Worm (Caenorhabditis elegans) whole organism, L2 larva: Measurements from ENCODE around the gene enpl-1.

Source experiments
- R02D3.7 ChIP-seq: fragments of 150-350 bp; optimal IDR thresholded peaks from 2 replicates; lab custom pipeline; 2014; ENCODE audit warnings: missing biosample characterization, missing genetic modification characterization
- alr-1 ChIP-seq: fragments of 150-350 bp; optimal IDR thresholded peaks from 2 replicates; lab custom pipeline; 2014; ENCODE audit warnings: missing biosample characterization, missing genetic modification characterization
- ama-1 ChIP-seq: fragments of 150-350 bp; optimal IDR thresholded peaks from 2 replicates; lab custom pipeline; 2018; ENCODE audit warnings: inconsistent platforms
- mab-5 ChIP-seq: fragments of 150-350 bp; optimal IDR thresholded peaks from 2 replicates; lab custom pipeline; 2014; ENCODE audit warnings: missing biosample characterization, missing genetic modification characterization
- snpc-4 ChIP-seq: fragments of 150-350 bp; optimal IDR thresholded peaks from 2 replicates; lab custom pipeline; 2014; ENCODE audit warnings: missing biosample characterization, missing genetic modification characterization

ce11 chrIV:11169652-11170051, 50.6 kb downstream of the enpl-1 start, which contains the start of gene nhr-67:
- no peak for TF ChIP-seq mab-5 (tag; lab: Kevin White, UChicago)
- no peak for TF ChIP-seq R02D3.7 (tag; lab: Kevin White, UChicago)
- TF ChIP-seq ama-1 (lab: Kevin White, UChicago), result no peak
- TF ChIP-seq alr-1 (tag; lab: Kevin White, UChicago), result no peak
- no peak for TF ChIP-seq snpc-4 (tag; lab: Kevin White, UChicago)
